Fruit fly (Drosophila melanogaster) whole organism, prepupa: ENCODE data around the gene CG43057.

Source experiments
- CG34406 ChIP-seq: fragments of 200-800 bp; sonication (Bioruptor generic); optimal IDR thresholded peaks from 3 replicates; lab custom pipeline; 2016; ENCODE audit warnings: missing biosample characterization, missing genetic modification characterization
- Hr38 ChIP-seq: sonication (Bioruptor generic); optimal IDR thresholded peaks from 2 replicates; lab custom pipeline; 2016; ENCODE audit warnings: missing biosample characterization, missing genetic modification characterization
- achi ChIP-seq: fragments of 200-800 bp; sonication (Bioruptor generic); optimal IDR thresholded peaks from 3 replicates; lab custom pipeline; 2016; ENCODE audit warnings: missing biosample characterization, missing genetic modification characterization

- no peak for TF ChIP-seq achi (GFP tag; lab: Kevin White, UChicago)
- no peak for TF ChIP-seq Hr38 (GFP tag; lab: Kevin White, UChicago)
- no peak for TF ChIP-seq CG34406 (GFP tag; lab: Kevin White, UChicago)
These were observed 42.8 kb upstream of the CG43057 start for dm6 chr2L:8286595-8286994.
